In genomic region chrV:13309806-13310205, ce11 we compare ENCODE assay signal across 2 worm cellular contexts.
TF ChIP-seq lines count a peak whose summit lies in the region.

No protein-coding gene starts in this region.

TF ChIP-seq in whole organism, L4 larva, 104 proteins besides CTCF, POLR2A, EP300 and RAD21:
- TF ChIP-seq mdl-1 (tag; optimal IDR thresholded peaks at IDR 0.05; lab: Kevin White, UChicago) (no peak), dmd-8 (GFP tag; IDR thresholded peaks at IDR 0.05; lab: Robert Waterston, UW) (no peak), egl-27 (tag; optimal IDR thresholded peaks at IDR 0.05; lab: Kevin White, UChicago) (no peak), ceh-28 (tag; optimal IDR thresholded peaks at IDR 0.05; lab: Kevin White, UChicago) (no peak), ama-1 (optimal IDR thresholded peaks at IDR 0.05; lab: Kevin White, UChicago) (no peak), egl-43 (GFP tag; IDR thresholded peaks at IDR 0.05; lab: Robert Waterston, UW) (no peak), unc-130 (GFP tag; optimal IDR thresholded peaks at IDR 0.05; lab: Kevin White, UChicago) (peak; percentile 22), R02D3.7 (tag; optimal IDR thresholded peaks at IDR 0.05; lab: Kevin White, UChicago) (no peak)

TF ChIP-seq in whole organism, young adult, 124 proteins besides CTCF, POLR2A, EP300 and RAD21:
- TF ChIP-seq unc-130 (GFP tag; optimal IDR thresholded peaks at IDR 0.05; lab: Kevin White, UChicago), result peak; percentile 13
- no peak for TF ChIP-seq ceh-100 (GFP tag; IDR thresholded peaks at IDR 0.05; lab: Robert Waterston, UW)
- TF ChIP-seq F33H1.4 (GFP tag; IDR thresholded peaks at IDR 0.05; lab: Robert Waterston, UW), result peak; percentile 29
- no peak for TF ChIP-seq lir-1 (GFP tag; conservative IDR thresholded peaks at IDR 0.05; lab: Robert Waterston, UW)
- TF ChIP-seq madf-6 (GFP tag; IDR thresholded peaks at IDR 0.05; lab: Robert Waterston, UW), result peak; percentile 75
- TF ChIP-seq mxl-1 (tag; optimal IDR thresholded peaks at IDR 0.05; lab: Kevin White, UChicago), result no peak
- TF ChIP-seq nhr-179 (tag; optimal IDR thresholded peaks at IDR 0.05; lab: Kevin White, UChicago), result no peak
- peak; percentile 25 for TF ChIP-seq lin-54 (GFP tag; optimal IDR thresholded peaks at IDR 0.05; lab: Kevin White, UChicago)
- no peak for TF ChIP-seq chd-7 (tag; optimal IDR thresholded peaks at IDR 0.05; lab: Kevin White, UChicago)
- TF ChIP-seq T26A5.8 (tag; optimal IDR thresholded peaks at IDR 0.05; lab: Kevin White, UChicago), result no peak
- no peak for TF ChIP-seq cebp-1 (GFP tag; IDR thresholded peaks at IDR 0.05; lab: Robert Waterston, UW)
- peak; percentile 17 for TF ChIP-seq cebp-1 (tag; optimal IDR thresholded peaks at IDR 0.05; lab: Kevin White, UChicago)
- TF ChIP-seq ets-4 (GFP tag; optimal IDR thresholded peaks at IDR 0.05; lab: Kevin White, UChicago), result no peak
- no peak for TF ChIP-seq hlh-26 (GFP tag; conservative IDR thresholded peaks at IDR 0.05; lab: Robert Waterston, UW)
- 0 out of 2 replicates have a peak, but pooled peaks have one; percentile 14 for TF ChIP-seq rcor-1 (GFP tag; IDR thresholded peaks at IDR 0.05; lab: Robert Waterston, UW)
- TF ChIP-seq snpc-1.1 (tag; optimal IDR thresholded peaks at IDR 0.05; lab: Kevin White, UChicago; ENCODE audit: insufficient read depth), result no peak
- no peak for TF ChIP-seq snpc-1.3 (tag; optimal IDR thresholded peaks at IDR 0.05; lab: Kevin White, UChicago; ENCODE audit: insufficient read depth)
- no peak for TF ChIP-seq ztf-3 (GFP tag; optimal IDR thresholded peaks at IDR 0.05; lab: Kevin White, UChicago)
- TF ChIP-seq madf-3 (GFP tag; IDR thresholded peaks at IDR 0.05; lab: Robert Waterston, UW), result peak; percentile 63; the same call in 1 of the 2 replicates
- TF ChIP-seq lsl-1 (GFP tag; optimal IDR thresholded peaks at IDR 0.05; lab: Kevin White, UChicago), result peak; percentile 24
- TF ChIP-seq dpff-1 (tag; optimal IDR thresholded peaks at IDR 0.05; lab: Kevin White, UChicago), result no peak
- TF ChIP-seq madf-8 (GFP tag; conservative IDR thresholded peaks at IDR 0.05; lab: Robert Waterston, UW), result no peak
- TF ChIP-seq hsf-1 (GFP tag; IDR thresholded peaks at IDR 0.05; lab: Robert Waterston, UW), result peak; percentile 68
- TF ChIP-seq B0336.3 (GFP tag; IDR thresholded peaks at IDR 0.05; lab: Robert Waterston, UW), result peak; percentile 47; the same call in 1 of the 2 replicates
- no peak for TF ChIP-seq akir-1 (GFP tag; optimal IDR thresholded peaks at IDR 0.05; lab: Kevin White, UChicago)
- TF ChIP-seq pbrm-1 (GFP tag; IDR thresholded peaks at IDR 0.05; lab: Robert Waterston, UW), result no peak
- no peak for TF ChIP-seq T07F8.4 (tag; optimal IDR thresholded peaks at IDR 0.05; lab: Kevin White, UChicago)
- 0 out of 2 replicates have a peak, but pooled peaks have one; percentile 48 for TF ChIP-seq Y95B8A.8 (GFP tag; IDR thresholded peaks at IDR 0.05; lab: Robert Waterston, UW)
- TF ChIP-seq xnd-1 (tag; optimal IDR thresholded peaks at IDR 0.05; lab: Kevin White, UChicago), result peak; percentile 11
- no peak for TF ChIP-seq ceh-40 (GFP tag; IDR thresholded peaks at IDR 0.05; lab: Robert Waterston, UW)
- TF ChIP-seq tlf-1 (GFP tag; optimal IDR thresholded peaks at IDR 0.05; lab: Kevin White, UChicago), result peak; percentile 54
- peak; percentile 72; the same call in 1 of the 2 replicates for TF ChIP-seq ekl-4 (GFP tag; IDR thresholded peaks at IDR 0.05; lab: Robert Waterston, UW)
- TF ChIP-seq Y53G8AR.9 (GFP tag; conservative IDR thresholded peaks at IDR 0.05; lab: Robert Waterston, UW), result peak; percentile 43; the same call in 1 of the 2 replicates
- 0 out of 2 replicates have a peak, but pooled peaks have one; percentile 53 for TF ChIP-seq ztf-25 (GFP tag; IDR thresholded peaks at IDR 0.05; lab: Robert Waterston, UW)
- peak; percentile 10 for TF ChIP-seq snpc-4 (GFP tag; optimal IDR thresholded peaks at IDR 0.05; lab: Kevin White, UChicago)
- TF ChIP-seq snpc-4 (tag; optimal IDR thresholded peaks at IDR 0.05; lab: Kevin White, UChicago), result peak in 1 of 4 experiments; percentile 21
- TF ChIP-seq hrde-1 (tag; optimal IDR thresholded peaks at IDR 0.05; lab: Kevin White, UChicago; ENCODE audit: borderline replicate concordance), result peak; percentile 78
- peak; percentile 36; the same call in 1 of the 2 replicates for TF ChIP-seq hmg-1.2 (GFP tag; IDR thresholded peaks at IDR 0.05; lab: Robert Waterston, UW)
- peak; percentile 20 for TF ChIP-seq repo-1 (tag; optimal IDR thresholded peaks at IDR 0.05; lab: Kevin White, UChicago)
- peak; percentile 21 for TF ChIP-seq F52B5.7 (tag; optimal IDR thresholded peaks at IDR 0.05; lab: Kevin White, UChicago)
- peak; percentile 54; the same call in 1 of the 2 replicates for TF ChIP-seq D2030.7 (GFP tag; IDR thresholded peaks at IDR 0.05; lab: Robert Waterston, UW)
- no peak for TF ChIP-seq nhr-80 (tag; optimal IDR thresholded peaks at IDR 0.05; lab: Kevin White, UChicago)

Comparison
In these comparisons a context has a peak if more than half of its experiments do, and no peak if none do; other contexts are left out.
1. Of the 7 proteins assayed by ChIP-seq in both whole organism, young adult and whole organism, L4 larva: peak only in whole organism, young adult: none; only in whole organism, L4 larva: none; in both: unc-130; in neither: 5; mixed calls (peak in some experiments, not most) for 1.